Worm (Caenorhabditis elegans) whole organism, early embryonic: ENCODE results near the gene arrd-3.

Experiments used
- B0310.2 ChIP-seq: sonication (generic microtip); optimal IDR thresholded peaks from 2 replicates; lab custom pipeline; 2016; ENCODE audit warnings: mild to moderate bottlenecking, missing genetic modification characterization, missing compliant biosample characterization
- F13C5.2 ChIP-seq: sonication (generic microtip); optimal IDR thresholded peaks from 2 replicates; lab custom pipeline; 2017; ENCODE audit warnings: mild to moderate bottlenecking, missing genetic modification characterization, inconsistent platforms, missing compliant biosample characterization
- aly-1 ChIP-seq: sonication (generic microtip); optimal IDR thresholded peaks from 2 replicates; lab custom pipeline; 2016; ENCODE audit warnings: missing genetic modification characterization, missing compliant biosample characterization
- ama-1 ChIP-seq: fragments of 150-350 bp; optimal IDR thresholded peaks from 2 replicates; lab custom pipeline; 2014
- ceh-13 ChIP-seq: fragments of 200-800 bp; sonication (Bioruptor generic); optimal IDR thresholded peaks from 2 replicates; lab custom pipeline; 2018; ENCODE audit warnings: mild to moderate bottlenecking, missing genetic modification characterization, missing compliant biosample characterization
- ceh-36 ChIP-seq: sonication (generic microtip); optimal IDR thresholded peaks from 2 replicates; lab custom pipeline; 2016; ENCODE audit warnings: missing genetic modification characterization, inconsistent platforms, missing compliant biosample characterization
- ets-7 ChIP-seq: sonication (generic microtip); optimal IDR thresholded peaks from 2 replicates; lab custom pipeline; 2016; ENCODE audit warnings: missing genotype, missing genetic modification characterization, missing compliant biosample characterization
- flt-1 ChIP-seq: fragments of 200-800 bp; sonication (Bioruptor generic); IDR thresholded peaks from 2 replicates; pipeline ENCODE4 v1.3.6; 2022; ENCODE audit warnings: missing genetic modification characterization, missing compliant biosample characterization
- hmbx-1 ChIP-seq: sonication (generic microtip); optimal IDR thresholded peaks from 2 replicates; lab custom pipeline; 2016; ENCODE audit warnings: mild to moderate bottlenecking, missing genetic modification characterization, missing compliant biosample characterization
- hmg-4 ChIP-seq: fragments of 200-800 bp; sonication (Bioruptor generic); optimal IDR thresholded peaks from 2 replicates; lab custom pipeline; 2018; ENCODE audit warnings: mild to moderate bottlenecking, missing genetic modification characterization, missing compliant biosample characterization
- hnd-1 ChIP-seq: sonication (generic microtip); optimal IDR thresholded peaks from 2 replicates; lab custom pipeline; 2016; ENCODE audit warnings: missing genetic modification characterization, missing compliant biosample characterization
- pes-1 ChIP-seq: fragments of 200-800 bp; sonication (Bioruptor generic); IDR thresholded peaks from 2 replicates; pipeline ENCODE4 v1.3.6; 2022; ENCODE audit warnings: missing genetic modification reagents, missing genetic modification characterization, missing compliant biosample characterization
- scrt-1 ChIP-seq: fragments of 200-800 bp; sonication (Bioruptor generic); IDR thresholded peaks from 2 replicates; pipeline ENCODE4 v1.3.6; 2022; ENCODE audit warnings: missing genetic modification characterization, missing compliant biosample characterization
- sea-1 ChIP-seq: fragments of 200-800 bp; sonication (Bioruptor generic); conservative IDR thresholded peaks from 2 replicates; pipeline ENCODE4 v1.3.6; 2022; ENCODE audit warnings: missing genetic modification characterization, missing compliant biosample characterization
- tbx-11 ChIP-seq: fragments of 200-800 bp; sonication (Bioruptor generic); IDR thresholded peaks from 2 replicates; pipeline ENCODE4 v1.3.6; 2022; ENCODE audit warnings: missing genetic modification characterization, missing compliant biosample characterization
- tbx-37 ChIP-seq: fragments of 200-800 bp; sonication (Bioruptor generic); conservative IDR thresholded peaks from 2 replicates; pipeline ENCODE4 v1.3.6; 2022; ENCODE audit warnings: missing genetic modification reagents, missing genetic modification characterization, missing compliant biosample characterization
- tra-4 ChIP-seq: sonication (generic microtip); optimal IDR thresholded peaks from 2 replicates; lab custom pipeline; 2017; ENCODE audit warnings: missing genetic modification characterization, missing compliant biosample characterization

Gene arrd-3

DNA sequence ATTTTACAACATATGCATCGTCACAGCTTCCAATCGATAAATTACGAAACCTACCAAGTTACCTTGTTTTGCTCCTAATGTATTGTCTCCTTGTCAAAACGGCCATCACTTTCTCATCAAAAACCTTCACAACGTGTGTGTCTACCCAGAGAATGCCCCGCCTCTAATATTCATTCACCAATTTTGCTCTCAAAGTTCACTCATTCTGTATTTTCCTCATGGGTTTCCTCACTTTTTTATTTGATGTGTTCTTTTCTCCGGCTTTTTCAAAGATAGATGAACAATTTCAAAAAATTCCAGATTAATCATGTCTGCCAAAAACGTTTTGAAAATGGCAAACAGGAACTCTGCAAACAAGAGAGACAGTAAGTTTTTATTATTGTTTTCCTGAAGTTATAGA is 27.1 kb upstream of the arrd-3 start, which contains the start of gene C06C3.7:
Gene C06C3.7, plus strand, starts transcription at position 301 of the 400 bp plus-strand sequence.
- TF ChIP-seq ets-7 (tag; lab: Kevin White, UChicago) (no peak), scrt-1 (no peak), tbx-11 (no peak), B0310.2 (tag; lab: Kevin White, UChicago) (no peak)

DNA sequence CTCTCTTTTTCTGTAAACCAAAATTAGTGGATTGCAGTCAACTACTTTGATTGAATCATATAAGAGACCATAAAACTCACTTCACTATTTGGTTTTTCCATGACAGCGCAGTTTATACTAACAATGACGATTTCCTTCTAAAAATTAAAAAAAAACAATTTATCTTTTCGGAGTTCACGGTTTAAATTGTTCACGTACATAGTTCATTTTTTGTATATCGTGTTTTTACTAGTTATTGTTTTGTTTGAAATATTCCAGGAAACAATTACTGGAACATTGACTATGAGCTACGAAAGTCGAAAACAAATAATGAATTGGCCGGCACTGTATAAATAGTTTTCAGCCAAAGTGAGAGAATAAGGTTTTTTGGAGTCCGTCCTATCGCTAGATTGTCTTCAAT is 19.6 kb upstream of the arrd-3 start, which contains the start of gene lido-17:
Gene lido-17, minus strand, starts transcription at position 101 of the 400 bp plus-strand sequence.
- no peak for TF ChIP-seq B0310.2 (tag; lab: Kevin White, UChicago)
- no peak for TF ChIP-seq flt-1 (GFP tag; lab: Robert Waterston, UW)
- TF ChIP-seq tbx-37 (GFP tag; lab: Robert Waterston, UW), result no peak
- TF ChIP-seq ceh-13 (GFP tag; lab: Kevin White, UChicago), result no peak
- TF ChIP-seq ama-1 (lab: Kevin White, UChicago), result no peak
- TF ChIP-seq sea-1 (GFP tag; lab: Robert Waterston, UW), result no peak
- no peak for TF ChIP-seq pes-1 (GFP tag; lab: Robert Waterston, UW)
- no peak for TF ChIP-seq F13C5.2 (tag; lab: Kevin White, UChicago)
- TF ChIP-seq hnd-1 (tag; lab: Kevin White, UChicago), result no peak
- no peak for TF ChIP-seq hmg-4
- no peak for TF ChIP-seq tra-4 (tag; lab: Kevin White, UChicago)
- TF ChIP-seq ceh-36 (tag; lab: Kevin White, UChicago), result no peak
- TF ChIP-seq scrt-1, result no peak
- TF ChIP-seq aly-1 (tag; lab: Kevin White, UChicago), result no peak
- TF ChIP-seq tbx-11, result no peak

DNA sequence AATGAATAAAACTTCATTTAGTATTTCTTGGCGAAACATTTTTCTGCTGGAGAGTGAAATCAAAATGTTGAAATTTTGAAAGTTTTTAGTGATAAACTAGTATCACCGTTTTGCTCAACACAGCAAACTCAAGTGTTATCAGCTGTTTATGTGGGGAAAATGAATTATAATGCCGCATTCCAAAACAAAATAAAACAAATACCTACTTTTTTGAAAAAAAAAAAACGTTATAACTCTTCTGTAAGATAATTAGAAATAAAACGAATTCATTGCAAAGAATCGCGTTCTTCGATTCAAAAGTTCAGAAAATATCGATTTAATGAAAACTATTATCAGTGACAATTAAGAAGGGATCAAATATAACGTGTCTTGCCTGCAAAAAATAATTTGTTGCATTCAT is 14.9 kb upstream of the arrd-3 start, which contains the start of gene Y51B9A.9:
Gene Y51B9A.9, minus strand, starts transcription at position 101 of the 400 bp plus-strand sequence.
- TF ChIP-seq tbx-37 (GFP tag; lab: Robert Waterston, UW) (no peak), tra-4 (tag; lab: Kevin White, UChicago) (no peak), ets-7 (tag; lab: Kevin White, UChicago) (no peak), F13C5.2 (tag; lab: Kevin White, UChicago) (no peak), ceh-36 (tag; lab: Kevin White, UChicago) (no peak), sea-1 (GFP tag; lab: Robert Waterston, UW) (no peak), scrt-1 (no peak), B0310.2 (tag; lab: Kevin White, UChicago) (no peak), ama-1 (lab: Kevin White, UChicago) (no peak), hnd-1 (tag; lab: Kevin White, UChicago) (no peak), hmg-4 (no peak)

DNA sequence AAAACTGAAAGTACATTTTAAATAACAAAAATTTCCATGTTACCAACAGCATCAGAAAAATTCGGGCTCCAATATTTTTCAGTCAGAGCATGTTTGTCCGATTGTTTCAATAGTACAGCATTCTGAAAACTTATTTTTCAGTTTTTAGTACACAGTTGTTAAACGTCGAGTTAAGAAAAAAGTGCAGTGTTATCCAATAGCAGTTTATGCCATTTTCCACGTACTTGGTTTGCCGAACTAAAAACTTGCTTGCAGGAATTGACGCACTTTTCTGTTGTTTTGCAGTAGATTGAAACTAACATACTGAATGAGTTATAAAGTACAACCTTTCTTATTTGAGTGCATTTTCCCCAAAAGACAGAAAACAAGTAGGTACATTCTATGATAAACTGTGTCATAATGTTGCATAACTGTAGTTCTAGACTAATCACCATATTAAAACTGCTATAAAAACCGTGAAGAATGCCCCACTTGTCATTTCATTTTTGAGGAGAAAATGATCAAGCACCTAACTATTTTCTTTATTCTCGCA is 13.9 kb upstream of the arrd-3 start, which contains the start of the genes Y51B9A.14 and Y51B9A.8:
Gene Y51B9A.14, minus strand, starts transcription at position 101 of the 532 bp plus-strand sequence.
Gene Y51B9A.8, plus strand, starts transcription at position 482 of the 532 bp plus-strand sequence.
- no peak for TF ChIP-seq tbx-11
- TF ChIP-seq pes-1 (GFP tag; lab: Robert Waterston, UW), result no peak
- no peak for TF ChIP-seq hnd-1 (tag; lab: Kevin White, UChicago)
- TF ChIP-seq tbx-37 (GFP tag; lab: Robert Waterston, UW), result no peak
- TF ChIP-seq flt-1 (GFP tag; lab: Robert Waterston, UW), result no peak
- TF ChIP-seq ets-7 (tag; lab: Kevin White, UChicago), result no peak
- no peak for TF ChIP-seq F13C5.2 (tag; lab: Kevin White, UChicago)
- no peak for TF ChIP-seq scrt-1
- no peak for TF ChIP-seq ama-1 (lab: Kevin White, UChicago)
- TF ChIP-seq aly-1 (tag; lab: Kevin White, UChicago), result no peak
- TF ChIP-seq hmbx-1, result no peak
- TF ChIP-seq sea-1 (GFP tag; lab: Robert Waterston, UW), result no peak
- TF ChIP-seq hmg-4, result no peak
- TF ChIP-seq ceh-36 (tag; lab: Kevin White, UChicago), result no peak
- TF ChIP-seq tra-4 (tag; lab: Kevin White, UChicago), result no peak
- no peak for TF ChIP-seq ceh-13 (GFP tag; lab: Kevin White, UChicago)
- no peak for TF ChIP-seq B0310.2 (tag; lab: Kevin White, UChicago)

DNA sequence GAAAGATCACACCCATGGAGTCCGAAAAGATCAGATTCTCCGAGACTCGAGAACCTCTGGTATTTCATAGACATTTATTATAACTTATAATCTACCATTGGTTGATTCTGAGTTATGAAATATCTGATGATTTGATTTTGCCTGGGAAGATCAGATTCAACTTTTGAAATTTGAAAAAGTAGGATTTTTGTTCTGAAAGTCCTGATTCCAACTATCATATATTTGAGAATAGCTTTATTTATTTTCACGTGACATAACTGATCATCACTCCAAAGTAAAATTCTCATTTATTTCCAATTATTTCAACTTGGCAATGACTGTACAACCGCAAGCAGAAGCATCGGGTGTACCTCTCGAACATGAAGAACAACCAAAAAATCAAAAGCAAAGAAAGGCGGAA is 12.6 kb upstream of the arrd-3 start, which contains the start of gene Y51B9A.7:
Gene Y51B9A.7, plus strand, starts transcription at position 301 of the 400 bp plus-strand sequence.
- TF ChIP-seq scrt-1, result no peak
- no peak for TF ChIP-seq sea-1 (GFP tag; lab: Robert Waterston, UW)
- no peak for TF ChIP-seq pes-1 (GFP tag; lab: Robert Waterston, UW)
- TF ChIP-seq hmbx-1, result no peak
- TF ChIP-seq tbx-37 (GFP tag; lab: Robert Waterston, UW), result no peak
- no peak for TF ChIP-seq F13C5.2 (tag; lab: Kevin White, UChicago)
- TF ChIP-seq hnd-1 (tag; lab: Kevin White, UChicago), result no peak
- no peak for TF ChIP-seq hmg-4
- no peak for TF ChIP-seq ceh-36 (tag; lab: Kevin White, UChicago)
- no peak for TF ChIP-seq ets-7 (tag; lab: Kevin White, UChicago)
- no peak for TF ChIP-seq tbx-11
- TF ChIP-seq tra-4 (tag; lab: Kevin White, UChicago), result no peak
- TF ChIP-seq ceh-13 (GFP tag; lab: Kevin White, UChicago), result no peak
- no peak for TF ChIP-seq aly-1 (tag; lab: Kevin White, UChicago)
- TF ChIP-seq flt-1 (GFP tag; lab: Robert Waterston, UW), result no peak

DNA sequence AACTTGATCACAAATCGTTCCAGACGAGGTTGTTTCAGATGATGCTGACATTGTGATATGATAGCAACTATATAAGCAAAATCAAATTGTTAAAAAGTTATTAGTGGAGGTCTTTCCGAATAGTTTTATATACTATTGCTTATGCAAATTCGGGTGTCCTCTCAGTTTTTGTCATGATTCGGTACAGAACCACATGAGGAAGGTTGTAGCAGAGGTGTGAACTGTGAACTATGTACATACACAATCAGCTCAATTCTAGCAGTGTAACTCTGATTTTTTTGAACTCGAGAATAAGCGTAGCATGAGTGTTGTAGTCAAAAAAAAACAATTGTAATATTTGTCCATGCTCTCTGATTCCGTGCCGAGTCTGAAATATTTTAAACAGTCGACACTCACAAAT is 9.3 kb upstream of the arrd-3 start, which contains the start of gene Y51B9A.6:
Gene Y51B9A.6, minus strand, starts transcription at position 101 of the 400 bp plus-strand sequence.
- no peak for TF ChIP-seq ceh-36 (tag; lab: Kevin White, UChicago)
- no peak for TF ChIP-seq ets-7 (tag; lab: Kevin White, UChicago)
- TF ChIP-seq ama-1 (lab: Kevin White, UChicago), result no peak
- no peak for TF ChIP-seq tbx-37 (GFP tag; lab: Robert Waterston, UW)
- no peak for TF ChIP-seq tra-4 (tag; lab: Kevin White, UChicago)
- no peak for TF ChIP-seq aly-1 (tag; lab: Kevin White, UChicago)
- no peak for TF ChIP-seq ceh-13 (GFP tag; lab: Kevin White, UChicago)
- no peak for TF ChIP-seq sea-1 (GFP tag; lab: Robert Waterston, UW)
- TF ChIP-seq F13C5.2 (tag; lab: Kevin White, UChicago), result no peak
- TF ChIP-seq scrt-1, result no peak
- TF ChIP-seq pes-1 (GFP tag; lab: Robert Waterston, UW), result no peak
- no peak for TF ChIP-seq flt-1 (GFP tag; lab: Robert Waterston, UW)
- TF ChIP-seq hmbx-1, result no peak
- TF ChIP-seq B0310.2 (tag; lab: Kevin White, UChicago), result no peak
- TF ChIP-seq hmg-4, result no peak
- no peak for TF ChIP-seq tbx-11
- TF ChIP-seq hnd-1 (tag; lab: Kevin White, UChicago), result no peak
